Worm (Caenorhabditis elegans): ENCODE measurements around the gene C50F4.10.

DNA sequence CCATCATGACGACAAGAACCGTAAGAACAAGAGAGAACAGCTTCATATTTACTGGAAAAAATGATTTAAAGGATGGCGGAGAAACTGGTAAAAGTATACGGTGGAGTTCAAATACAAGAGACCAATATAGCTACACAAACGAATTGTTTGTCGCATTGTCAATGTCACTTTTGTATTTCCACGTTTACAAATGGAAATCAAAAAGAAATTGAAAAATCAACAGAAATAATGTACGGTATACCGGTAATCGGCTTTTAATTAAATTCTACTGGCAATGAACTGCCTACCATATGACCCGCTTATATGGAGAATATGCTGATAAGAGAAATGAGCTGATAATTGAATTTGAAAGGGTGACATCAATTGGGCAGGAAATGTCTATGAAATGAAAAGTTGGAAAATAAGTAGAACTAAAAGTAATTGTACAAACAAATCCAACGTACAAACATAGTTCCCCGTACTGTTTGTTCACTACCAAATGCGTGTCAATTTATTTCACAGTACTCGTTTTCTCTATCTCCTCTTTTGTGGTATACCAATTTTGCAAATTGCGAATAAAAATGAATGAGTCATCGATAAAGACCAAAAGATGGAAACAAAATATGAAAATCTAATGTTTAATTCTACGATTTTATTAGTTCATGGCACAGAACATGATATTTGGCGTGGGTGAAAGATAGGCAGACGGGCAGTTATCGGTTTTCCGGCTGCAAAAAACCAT is 39.8 kb downstream of the C50F4.10 start, which contains the start of gene K06A4.7:
- no peak for TF ChIP-seq madf-3 (GFP tag; IDR thresholded peaks at IDR 0.05)
- TF ChIP-seq nhr-179 (tag; optimal IDR thresholded peaks at IDR 0.05) = no peak
- TF ChIP-seq ama-1 (optimal IDR thresholded peaks at IDR 0.05) = no peak
- no peak for TF ChIP-seq ama-1 (GFP tag; optimal IDR thresholded peaks at IDR 0.05)
- no peak for TF ChIP-seq aptf-2 (GFP tag; conservative IDR thresholded peaks at IDR 0.05)
- no peak for TF ChIP-seq snpc-4 (GFP tag; optimal IDR thresholded peaks at IDR 0.05)
- no peak for TF ChIP-seq snpc-4 (tag; optimal IDR thresholded peaks at IDR 0.05)
- TF ChIP-seq T26A5.8 (tag; optimal IDR thresholded peaks at IDR 0.05) = no peak
- TF ChIP-seq pbrm-1 (GFP tag; IDR thresholded peaks at IDR 0.05) = no peak
- TF ChIP-seq ztf-26 (tag; optimal IDR thresholded peaks at IDR 0.05) = no peak
- TF ChIP-seq nfya-1 (tag; optimal IDR thresholded peaks at IDR 0.05; ENCODE audit: borderline replicate concordance, insufficient read depth) = no peak
- no peak for TF ChIP-seq Y53G8AR.9 (GFP tag; conservative IDR thresholded peaks at IDR 0.05)

All from whole organism, young adult.